Fruit fly (Drosophila melanogaster): ENCODE results near the gene CG32099.

The CG32099 gene

DNA sequence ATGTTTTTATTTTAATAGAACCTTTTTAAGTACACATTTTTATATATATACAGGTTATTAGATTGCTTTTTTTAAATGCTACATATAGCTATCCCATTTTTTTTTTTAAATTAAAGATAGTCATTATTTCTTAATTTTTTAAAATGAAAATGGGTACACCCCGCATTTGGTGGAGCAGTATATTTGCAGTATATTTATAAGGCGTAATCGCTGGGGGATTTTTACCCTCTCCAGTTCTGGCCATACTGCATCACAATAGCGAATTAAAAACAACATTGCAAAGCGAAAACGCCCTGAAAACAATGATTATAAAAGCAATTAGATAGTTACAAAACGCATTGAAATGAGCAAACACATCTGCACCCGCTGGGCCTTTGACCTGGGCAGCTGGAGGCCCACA, at the start of gene CG32099:
Gene CG32099, plus strand, starts transcription at position 250 of the 400 bp plus-strand sequence.
- no peak for TF ChIP-seq CTCF (optimal IDR thresholded peaks at IDR 0.05)
- TF ChIP-seq CG8478 (optimal IDR thresholded peaks at IDR 0.05), result no peak

DNA sequence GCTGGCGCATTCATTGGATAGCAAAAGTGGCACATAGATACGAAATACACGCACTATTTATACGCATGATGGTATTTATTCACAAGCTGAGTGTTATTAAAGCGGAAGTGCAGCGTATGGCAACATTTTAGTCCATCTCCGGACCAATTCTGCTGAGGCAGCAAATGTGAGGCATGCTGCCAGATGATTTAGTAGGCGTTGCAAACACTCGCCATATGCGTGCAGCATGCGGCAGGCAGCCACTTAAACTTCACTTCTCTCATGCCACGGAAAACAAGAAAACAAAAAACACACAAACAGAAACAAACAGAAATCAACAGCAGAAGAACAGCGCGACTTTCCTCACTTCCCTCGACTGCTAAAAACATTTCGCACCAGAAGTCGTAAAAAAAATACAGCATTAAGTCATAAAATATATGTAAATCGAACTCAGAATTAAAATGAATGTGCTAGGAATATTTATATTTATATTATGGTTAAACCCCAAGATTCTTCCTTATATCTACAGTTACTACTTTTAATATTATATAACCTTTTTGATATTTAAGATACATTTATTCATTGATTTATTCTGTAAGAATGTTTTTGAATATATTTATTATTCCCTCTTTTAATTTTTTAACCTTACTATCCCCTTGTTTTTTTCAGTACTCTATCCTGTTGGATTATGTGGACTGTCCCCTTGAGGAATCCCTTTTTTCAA, 49.6 kb upstream of the CG32099 start:
- no peak for TF ChIP-seq CTCF (optimal IDR thresholded peaks at IDR 0.05)
- TF ChIP-seq CG8478 (optimal IDR thresholded peaks at IDR 0.05), result no peak

DNA sequence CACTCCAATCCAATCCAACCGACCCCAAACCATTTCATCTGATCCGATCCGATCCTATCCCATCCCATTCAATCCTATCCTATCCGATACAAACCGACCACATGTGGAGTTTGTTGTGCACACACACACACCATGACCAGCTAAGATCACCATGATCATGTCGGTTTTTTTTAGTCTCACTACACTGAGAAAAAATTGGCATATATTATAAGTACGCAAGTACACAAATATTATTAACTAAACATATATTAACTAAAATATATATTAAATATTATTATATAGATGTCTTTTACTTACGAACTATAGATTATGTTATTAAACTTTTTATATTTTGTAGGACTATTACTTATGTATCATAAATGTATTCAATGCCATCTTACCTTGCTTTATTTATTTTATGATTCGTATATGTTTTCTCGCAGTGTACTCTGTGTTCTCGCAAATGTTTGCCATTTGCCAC, 47.1 kb upstream of the CG32099 start:
- TF ChIP-seq CTCF (optimal IDR thresholded peaks at IDR 0.05) (no peak), CG8478 (optimal IDR thresholded peaks at IDR 0.05) (no peak)

DNA sequence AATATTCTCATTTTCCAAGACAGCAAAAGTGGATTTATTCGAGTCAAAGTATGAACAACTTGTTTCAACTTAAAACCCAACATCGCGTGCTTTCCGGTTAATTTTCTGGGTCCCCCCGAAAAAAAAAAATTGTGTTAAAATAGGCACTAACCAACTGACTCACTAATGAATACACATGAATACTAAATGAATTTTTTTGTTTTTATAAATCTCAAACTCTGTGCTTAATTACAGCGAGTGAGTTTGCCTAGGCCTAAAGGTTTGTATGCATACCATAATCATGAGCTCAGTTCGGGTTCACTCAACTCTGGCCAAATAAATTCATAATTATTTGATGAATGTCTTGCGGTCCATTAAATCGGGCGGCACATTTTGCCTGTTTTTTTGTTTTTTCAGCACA, 41.7 kb upstream of the CG32099 start:
- no peak for TF ChIP-seq CG8478 (optimal IDR thresholded peaks at IDR 0.05)
- no peak for TF ChIP-seq CTCF (optimal IDR thresholded peaks at IDR 0.05)

DNA sequence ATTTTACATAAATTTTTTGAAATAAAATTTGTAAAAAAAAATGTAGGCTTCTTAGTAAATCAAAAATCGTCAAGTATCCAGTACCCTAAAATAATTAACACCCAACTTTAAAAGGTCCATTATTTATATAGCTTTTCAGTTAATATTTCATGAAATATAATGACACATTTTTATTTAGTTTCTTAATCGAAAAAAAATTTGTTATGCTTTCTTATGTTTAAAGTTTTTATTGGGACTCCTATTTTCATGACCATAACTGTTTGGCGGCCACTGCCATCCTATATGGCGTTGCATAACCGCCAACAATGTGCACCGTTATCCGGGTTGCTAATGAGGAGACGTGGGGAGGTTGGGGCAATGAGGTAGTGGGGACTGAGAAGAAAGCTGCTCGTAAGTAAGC, 40.6 kb upstream of the CG32099 start:
- TF ChIP-seq CG8478 (optimal IDR thresholded peaks at IDR 0.05), result no peak
- no peak for TF ChIP-seq CTCF (optimal IDR thresholded peaks at IDR 0.05)

DNA sequence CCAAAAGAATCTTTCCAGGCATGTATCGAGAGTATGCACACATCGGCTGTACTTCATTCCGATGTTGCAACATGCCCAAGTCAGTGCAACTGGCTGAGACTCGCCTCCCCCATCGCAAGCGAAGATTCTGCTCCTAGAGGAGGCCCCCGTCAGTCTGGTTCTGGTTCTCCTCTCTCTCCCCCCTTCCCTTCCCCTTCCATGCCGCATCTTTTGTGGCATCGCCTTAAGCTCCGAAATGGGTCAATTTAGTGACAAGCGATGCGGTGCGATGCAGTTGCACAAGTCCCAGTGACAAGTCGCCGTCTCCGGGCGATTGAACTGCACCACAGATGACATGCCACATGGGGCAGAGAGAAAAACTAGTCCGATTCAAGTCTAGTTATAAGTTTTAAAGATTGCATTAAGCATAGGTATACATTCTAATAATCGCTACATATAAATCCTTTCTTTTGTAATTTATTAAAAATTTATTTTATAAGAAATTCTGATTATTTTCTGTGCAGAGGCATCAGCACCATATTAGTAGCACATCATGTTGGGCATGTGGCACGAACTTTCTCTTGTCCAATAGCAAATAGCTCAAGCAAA, 39.9 kb upstream of the CG32099 start:
- TF ChIP-seq CTCF (optimal IDR thresholded peaks at IDR 0.05) (no peak), CG8478 (optimal IDR thresholded peaks at IDR 0.05) (no peak)

DNA sequence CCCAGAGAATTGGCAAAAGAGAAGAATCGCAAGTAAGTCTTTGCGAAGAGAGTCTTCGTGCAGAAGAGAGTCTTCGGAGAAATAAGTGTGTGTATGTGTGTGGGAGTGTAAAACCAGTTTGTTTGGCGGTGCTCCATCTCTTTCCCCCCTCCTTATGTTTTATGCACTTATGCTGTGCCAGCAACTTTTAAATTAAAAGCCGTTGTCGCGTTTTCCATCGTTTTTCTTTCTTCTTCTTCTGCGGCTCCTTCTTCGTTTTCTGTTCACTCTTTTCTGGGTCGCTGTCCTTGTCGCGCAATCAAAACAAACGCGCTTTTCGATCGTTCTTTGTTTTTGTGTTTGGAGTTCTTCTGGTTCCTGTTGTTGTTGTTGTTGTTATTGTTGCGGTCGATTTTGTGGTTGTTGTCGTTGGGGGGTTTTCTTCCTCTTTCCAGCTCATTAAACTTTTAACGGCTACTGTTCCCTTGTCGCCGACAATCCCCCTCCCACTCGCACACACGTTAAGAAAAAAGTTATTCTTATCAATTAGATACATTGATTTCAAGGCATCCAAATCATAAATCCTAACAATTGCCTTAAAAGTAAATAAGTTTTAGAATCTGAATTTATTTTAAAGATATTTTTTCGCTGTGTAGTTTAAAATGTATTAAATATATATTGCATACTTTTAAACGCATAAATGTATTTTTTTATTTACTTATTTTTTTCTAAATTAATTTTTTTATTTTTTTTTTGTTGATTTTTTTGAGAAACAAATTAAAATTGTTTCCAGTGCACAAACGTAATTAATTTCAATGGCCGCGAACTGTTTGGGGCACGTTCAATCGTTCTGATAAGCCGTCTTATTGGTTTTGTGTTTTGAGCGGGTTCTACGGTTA, 37.8 kb upstream of the CG32099 start:
- TF ChIP-seq CTCF (optimal IDR thresholded peaks at IDR 0.05) (no peak), CG8478 (optimal IDR thresholded peaks at IDR 0.05) (no peak)

DNA sequence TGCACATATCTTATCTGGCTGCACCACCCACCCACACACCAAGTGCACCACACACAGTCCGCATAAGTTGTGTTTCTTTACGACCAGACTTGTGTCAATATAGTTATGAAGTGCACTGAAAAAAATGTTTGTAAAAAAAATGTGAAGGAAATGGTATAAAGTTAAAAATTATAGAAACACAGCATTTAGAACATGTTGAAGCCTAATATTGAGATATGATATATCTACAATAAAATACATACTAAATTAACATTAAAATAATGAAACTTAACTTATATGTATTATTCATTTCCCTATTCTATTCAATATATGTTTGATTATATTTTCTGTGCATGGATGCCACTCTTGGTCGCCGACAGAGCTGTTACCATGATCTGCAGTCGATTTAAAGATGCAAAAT, 36.1 kb upstream of the CG32099 start:
- TF ChIP-seq CG8478 (optimal IDR thresholded peaks at IDR 0.05) (no peak), CTCF (optimal IDR thresholded peaks at IDR 0.05) (no peak)

DNA sequence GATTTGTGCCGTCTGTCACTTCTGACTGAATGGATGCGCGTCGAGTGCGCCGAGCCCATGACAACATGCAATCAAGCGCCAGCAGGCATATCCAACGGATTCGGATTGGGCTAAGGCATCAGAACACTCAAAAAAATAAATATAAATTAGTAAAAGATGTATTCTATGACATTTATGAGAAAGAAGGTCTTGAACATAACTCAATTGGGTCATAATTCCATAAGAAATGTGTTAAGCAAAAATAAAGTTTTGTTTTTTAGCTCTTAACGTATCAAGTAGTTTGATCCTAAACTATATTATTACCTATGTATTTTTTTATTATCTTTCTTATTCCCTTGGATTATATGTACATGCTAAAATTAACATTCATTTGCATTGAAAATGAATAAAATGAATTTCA, 35.5 kb upstream of the CG32099 start:
- TF ChIP-seq CG8478 (optimal IDR thresholded peaks at IDR 0.05) (no peak), CTCF (optimal IDR thresholded peaks at IDR 0.05) (no peak)

DNA sequence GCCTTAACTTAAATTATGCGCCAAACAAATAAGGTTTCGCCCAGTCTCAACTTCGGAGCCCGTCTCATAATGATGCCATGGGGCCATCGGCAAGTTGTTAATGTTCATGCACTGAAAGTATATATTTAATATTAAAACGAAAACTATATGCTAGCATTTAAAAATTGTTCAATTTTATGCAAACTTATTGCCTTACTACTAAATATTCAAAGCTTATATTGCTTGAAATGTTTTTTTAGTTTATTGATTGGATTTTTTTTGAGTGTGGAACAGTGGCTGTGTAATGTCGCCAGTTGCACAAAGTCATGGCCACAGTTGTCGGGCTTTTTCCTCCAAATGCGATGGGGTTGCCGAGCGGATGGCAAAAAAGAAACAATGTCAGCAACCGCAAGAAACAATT, 34.9 kb upstream of the CG32099 start:
- no peak for TF ChIP-seq CTCF (optimal IDR thresholded peaks at IDR 0.05)
- TF ChIP-seq CG8478 (optimal IDR thresholded peaks at IDR 0.05), result no peak

DNA sequence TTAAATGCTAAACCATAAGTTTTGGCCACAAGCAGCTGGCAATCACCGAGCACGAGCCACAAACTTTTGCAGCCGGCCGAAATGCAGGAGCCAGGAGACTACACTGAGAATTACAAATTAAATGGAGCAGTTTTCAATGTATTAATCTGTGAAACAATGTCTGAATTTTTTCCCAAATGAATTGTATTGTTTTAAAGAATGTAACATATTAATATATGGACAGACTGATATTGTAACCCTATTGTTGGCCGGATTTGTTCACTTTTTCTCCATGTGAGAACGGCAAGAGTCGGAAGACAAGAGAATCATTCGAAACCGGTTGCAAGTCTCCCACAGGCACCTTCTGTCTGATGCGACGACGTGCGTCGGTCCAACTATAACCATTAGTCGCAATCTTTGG, 34.0 kb upstream of the CG32099 start:
- TF ChIP-seq CTCF (optimal IDR thresholded peaks at IDR 0.05), result no peak
- TF ChIP-seq CG8478 (optimal IDR thresholded peaks at IDR 0.05), result no peak

DNA sequence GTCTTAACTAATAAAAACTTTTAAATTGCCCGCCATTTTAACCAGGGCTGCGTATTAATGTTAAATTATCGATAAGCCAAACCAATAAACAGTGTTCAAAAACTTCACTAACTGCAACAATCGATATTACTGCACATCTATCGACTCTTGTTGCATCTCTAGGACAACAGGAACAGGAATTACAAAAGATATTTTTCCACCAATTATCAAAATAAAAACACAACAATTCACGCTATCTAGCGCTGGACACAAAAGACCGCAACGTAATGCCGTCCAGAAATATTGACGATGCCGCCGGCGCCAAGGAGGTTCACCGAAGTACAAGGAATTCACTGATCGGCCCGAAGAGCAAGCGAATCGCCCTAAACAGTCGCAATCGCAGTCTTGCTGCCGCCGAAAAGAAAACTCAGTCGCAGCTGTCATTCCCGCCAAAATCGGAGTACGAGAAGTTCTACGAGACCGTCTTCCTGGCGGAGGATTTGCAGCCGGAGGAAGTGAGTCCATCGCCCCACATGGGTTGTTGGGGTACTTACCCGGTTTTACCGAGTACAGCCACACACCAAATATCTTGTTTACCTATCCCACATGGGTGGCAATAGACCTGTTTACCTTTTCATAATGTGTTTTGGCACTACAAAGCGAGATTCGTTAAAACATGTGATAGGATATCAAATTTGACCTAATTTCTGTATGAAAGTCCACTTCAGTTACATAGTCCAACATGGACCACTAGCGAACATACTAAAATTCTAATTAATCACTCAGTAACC, 32.9 kb upstream of the CG32099 start, which contains the start of gene vers:
Gene vers, plus strand, starts transcription at position 136 of the 770 bp plus-strand sequence.
- TF ChIP-seq CTCF (optimal IDR thresholded peaks at IDR 0.05) (no peak), CG8478 (optimal IDR thresholded peaks at IDR 0.05) (no peak)

DNA sequence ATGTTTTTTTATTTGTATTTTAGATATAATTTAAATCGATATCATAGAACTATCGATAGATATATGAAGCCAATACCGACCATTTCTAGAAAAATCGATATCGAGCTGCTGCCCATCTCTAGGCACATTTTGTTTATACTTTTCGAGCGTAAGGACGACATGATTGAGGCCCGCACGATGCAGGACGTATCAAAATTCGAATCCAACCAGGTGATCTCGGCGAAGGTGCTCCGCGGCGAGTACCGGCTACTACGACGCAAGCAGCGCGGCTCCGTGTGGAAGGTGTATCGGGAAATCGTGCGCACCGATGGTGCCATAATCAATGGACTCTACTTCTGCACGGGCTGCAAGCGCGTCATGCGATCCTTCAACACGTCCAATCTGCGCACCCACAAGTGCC, 30.9 kb upstream of the CG32099 start, which contains the start of gene ssp:
Gene ssp, plus strand, starts transcription at position 102 of the 400 bp plus-strand sequence.
- no peak for TF ChIP-seq CG8478 (optimal IDR thresholded peaks at IDR 0.05)
- no peak for TF ChIP-seq CTCF (optimal IDR thresholded peaks at IDR 0.05)

DNA sequence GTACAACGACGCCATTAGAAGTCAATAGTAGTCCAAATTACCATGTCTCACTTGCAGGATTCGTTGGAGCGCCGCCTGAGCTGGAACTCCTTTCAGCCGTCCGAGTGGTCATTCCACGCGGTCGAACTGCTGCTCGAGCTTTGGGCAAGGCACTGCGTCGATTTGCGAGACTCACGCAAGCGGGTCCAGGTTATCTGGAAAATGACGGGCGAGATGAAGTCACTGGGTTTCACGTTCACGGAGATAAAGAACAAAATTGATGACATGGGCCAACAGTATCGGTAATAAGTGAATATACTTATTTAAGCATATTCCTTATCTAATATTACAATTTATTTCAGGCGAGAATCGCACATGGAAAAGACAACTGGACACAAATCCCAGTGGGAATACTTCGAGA, 30.4 kb upstream of the CG32099 start:
- no peak for TF ChIP-seq CG8478 (optimal IDR thresholded peaks at IDR 0.05)

Measured in S2 (cell line).